Fruit fly (Drosophila melanogaster) whole organism, prepupa: ENCODE results near the gene Reps.

Experiments used
- CG10669 ChIP-seq: fragments of 200-800 bp; sonication (Bioruptor generic); optimal IDR thresholded peaks from 3 replicates; lab custom pipeline; 2018; ENCODE audit warnings: missing biosample characterization, mild to moderate bottlenecking, missing genetic modification characterization, moderate library complexity
- CG11294 ChIP-seq: fragments of 200-800 bp; sonication (Bioruptor generic); IDR thresholded peaks from 2 replicates; pipeline ENCODE4 v1.3.6; 2022; ENCODE audit warnings: missing biosample characterization, missing genetic modification characterization
- CG11762 ChIP-seq: fragments of 200-800 bp; sonication (Bioruptor generic); optimal IDR thresholded peaks from 3 replicates; lab custom pipeline; 2016; ENCODE audit warnings: missing biosample characterization, missing genetic modification characterization; ENCODE audit not compliant: insufficient read depth
- CG15336 ChIP-seq: fragments of 200-800 bp; sonication (Bioruptor generic); IDR thresholded peaks from 2 replicates; pipeline ENCODE4 v1.3.6; 2022; ENCODE audit warnings: missing biosample characterization, missing genetic modification characterization
- CG1621 ChIP-seq: fragments of 200-800 bp; sonication (Bioruptor generic); optimal IDR thresholded peaks from 3 replicates; lab custom pipeline; 2018; ENCODE audit warnings: missing biosample characterization, mild to moderate bottlenecking, missing genetic modification characterization
- CG16779 ChIP-seq: fragments of 200-800 bp; sonication (Bioruptor generic); optimal IDR thresholded peaks from 3 replicates; lab custom pipeline; 2017; ENCODE audit warnings: missing biosample characterization, mild to moderate bottlenecking, missing genetic modification characterization
- CG3032 ChIP-seq: fragments of 200-800 bp; optimal IDR thresholded peaks from 2 replicates; lab custom pipeline; 2019; ENCODE audit warnings: missing biosample characterization, mild to moderate bottlenecking, missing genetic modification characterization, moderate library complexity
- CG34406 ChIP-seq: fragments of 200-800 bp; sonication (Bioruptor generic); optimal IDR thresholded peaks from 3 replicates; lab custom pipeline; 2016; ENCODE audit warnings: missing biosample characterization, missing genetic modification characterization
- CG4318 ChIP-seq: fragments of 200-800 bp; sonication (Bioruptor generic); optimal IDR thresholded peaks from 3 replicates; lab custom pipeline; 2017; ENCODE audit warnings: missing biosample characterization, mild to moderate bottlenecking, missing genetic modification characterization
- CG6163 ChIP-seq: fragments of 200-800 bp; sonication (Bioruptor generic); IDR thresholded peaks from 3 replicates; pipeline ENCODE4 v1.3.6; 2022; ENCODE audit warnings: missing biosample characterization, missing genetic modification characterization
- CG6276 ChIP-seq: fragments of 200-800 bp; sonication (Bioruptor generic); optimal IDR thresholded peaks from 2 replicates; lab custom pipeline; 2017; ENCODE audit warnings: missing biosample characterization, mild to moderate bottlenecking, missing genetic modification characterization
- CG6792 ChIP-seq: fragments of 200-800 bp; sonication (Bioruptor generic); optimal IDR thresholded peaks from 3 replicates; lab custom pipeline; 2016; ENCODE audit warnings: missing biosample characterization, missing genetic modification characterization
- CG6808 ChIP-seq: fragments of 200-800 bp; sonication (Bioruptor generic); optimal IDR thresholded peaks from 3 replicates; lab custom pipeline; 2017; ENCODE audit warnings: missing biosample characterization, missing genetic modification characterization, mild to moderate bottlenecking, moderate library complexity, missing genetic modification reagents
- CG6854 ChIP-seq: fragments of 200-800 bp; sonication (Bioruptor generic); optimal IDR thresholded peaks from 2 replicates; lab custom pipeline; 2017; ENCODE audit warnings: missing biosample characterization, mild to moderate bottlenecking, missing genetic modification characterization
- CG7368 ChIP-seq: fragments of 200-800 bp; sonication (Bioruptor generic); optimal IDR thresholded peaks from 3 replicates; lab custom pipeline; 2016; ENCODE audit warnings: missing biosample characterization, missing genetic modification characterization
- CG8632 ChIP-seq: fragments of 200-800 bp; sonication (Bioruptor generic); optimal IDR thresholded peaks from 3 replicates; lab custom pipeline; 2016; ENCODE audit warnings: missing biosample characterization, missing genetic modification characterization
- CG9139 ChIP-seq: fragments of 200-800 bp; sonication (Bioruptor generic); optimal IDR thresholded peaks from 3 replicates; lab custom pipeline; 2017; ENCODE audit warnings: missing biosample characterization, mild to moderate bottlenecking, missing genetic modification characterization
- Eip93F ChIP-seq: fragments of 200-800 bp; sonication (Bioruptor generic); optimal IDR thresholded peaks from 2 replicates; lab custom pipeline; 2016; ENCODE audit warnings: missing biosample characterization, mild to moderate bottlenecking, missing genetic modification characterization
- Ets96B ChIP-seq: fragments of 200-800 bp; optimal IDR thresholded peaks from 2 replicates; lab custom pipeline; 2019; ENCODE audit warnings: missing biosample characterization, mild to moderate bottlenecking, missing genetic modification characterization, moderate library complexity
- Gug ChIP-seq: fragments of 200-800 bp; sonication (Bioruptor generic); IDR thresholded peaks from 2 replicates; pipeline ENCODE4 v1.3.6; 2022; ENCODE audit warnings: missing biosample characterization, missing genetic modification characterization
- Hr38 ChIP-seq: sonication (Bioruptor generic); optimal IDR thresholded peaks from 2 replicates; lab custom pipeline; 2016; ENCODE audit warnings: missing biosample characterization, missing genetic modification characterization
- Hr39 ChIP-seq: fragments of 200-800 bp; sonication (Bioruptor generic); optimal IDR thresholded peaks from 2 replicates; lab custom pipeline; 2016; ENCODE audit warnings: missing biosample characterization, missing genetic modification characterization
- Hr4 ChIP-seq: fragments of 200-800 bp; sonication (Bioruptor generic); optimal IDR thresholded peaks from 3 replicates; lab custom pipeline; 2016; ENCODE audit warnings: missing biosample characterization, missing genetic modification characterization
- Met ChIP-seq: fragments of 200-800 bp; sonication (Bioruptor generic); optimal IDR thresholded peaks from 3 replicates; lab custom pipeline; 2016; ENCODE audit warnings: missing biosample characterization, missing genetic modification characterization
- Smox ChIP-seq: fragments of 200-800 bp; sonication (Bioruptor generic); optimal IDR thresholded peaks from 3 replicates; lab custom pipeline; 2016; ENCODE audit warnings: missing biosample characterization, missing genetic modification characterization
- Sox102F ChIP-seq: fragments of 200-800 bp; sonication (Bioruptor generic); optimal IDR thresholded peaks from 2 replicates; lab custom pipeline; 2016; ENCODE audit warnings: missing biosample characterization, mild to moderate bottlenecking, missing genetic modification characterization
- Sox14 ChIP-seq: fragments of 200-800 bp; sonication (Bioruptor generic); optimal IDR thresholded peaks from 3 replicates; lab custom pipeline; 2016; ENCODE audit warnings: missing biosample characterization, missing genetic modification characterization
- achi ChIP-seq: fragments of 200-800 bp; sonication (Bioruptor generic); optimal IDR thresholded peaks from 3 replicates; lab custom pipeline; 2016; ENCODE audit warnings: missing biosample characterization, missing genetic modification characterization
- acj6 ChIP-seq: fragments of 200-800 bp; sonication (Bioruptor generic); optimal IDR thresholded peaks from 3 replicates; lab custom pipeline; 2016; ENCODE audit warnings: missing biosample characterization, missing genetic modification characterization
- cyc ChIP-seq: fragments of 200-800 bp; sonication (Bioruptor generic); optimal IDR thresholded peaks from 3 replicates; lab custom pipeline; 2016; ENCODE audit warnings: missing biosample characterization, missing genetic modification characterization
- dac ChIP-seq: fragments of 200-800 bp; sonication (Bioruptor generic); optimal IDR thresholded peaks from 2 replicates; lab custom pipeline; 2017; ENCODE audit warnings: missing biosample characterization, mild to moderate bottlenecking, missing genetic modification characterization
- eg ChIP-seq: fragments of 200-800 bp; sonication (Bioruptor generic); IDR thresholded peaks from 3 replicates; pipeline ENCODE4 v1.3.6; 2022; ENCODE audit warnings: missing biosample characterization, missing genetic modification characterization
- fd59A ChIP-seq: fragments of 200-800 bp; sonication (Bioruptor generic); optimal IDR thresholded peaks from 2 replicates; lab custom pipeline; 2017; ENCODE audit warnings: missing biosample characterization, mild to moderate bottlenecking, missing genetic modification characterization, missing genetic modification reagents
- fd85E ChIP-seq: fragments of 200-800 bp; sonication (Bioruptor generic); optimal IDR thresholded peaks from 3 replicates; lab custom pipeline; 2016; ENCODE audit warnings: missing biosample characterization, missing genetic modification characterization
- lz ChIP-seq: fragments of 200-800 bp; sonication (Bioruptor generic); optimal IDR thresholded peaks from 3 replicates; lab custom pipeline; 2016; ENCODE audit warnings: missing biosample characterization, missing genetic modification characterization
- net ChIP-seq: fragments of 200-800 bp; sonication (Bioruptor generic); optimal IDR thresholded peaks from 3 replicates; lab custom pipeline; 2016; ENCODE audit warnings: missing biosample characterization, missing genetic modification characterization
- pdm3 ChIP-seq: fragments of 200-800 bp; sonication (Bioruptor generic); optimal IDR thresholded peaks from 3 replicates; lab custom pipeline; 2016; ENCODE audit warnings: missing biosample characterization, missing genetic modification characterization
- spab ChIP-seq: fragments of 200-800 bp; sonication (Bioruptor generic); optimal IDR thresholded peaks from 2 replicates; lab custom pipeline; 2017; ENCODE audit warnings: missing biosample characterization, mild to moderate bottlenecking, missing genetic modification characterization, missing genetic modification reagents
- ss ChIP-seq, 2 experiments: fragments of 200-800 bp; sonication (Bioruptor generic); optimal IDR thresholded peaks; 2 replicates in 1 of 2; 3 replicates in 1 of 2; lab custom pipeline; 2017 to 2018; ENCODE audit warnings: mild to moderate bottlenecking in 2 of 2, missing biosample characterization in 2 of 2, missing genetic modification characterization in 2 of 2, moderate library complexity in 1 of 2
- svp ChIP-seq: fragments of 200-800 bp; sonication (Bioruptor generic); peaks from one replicate; lab custom pipeline; 2016; ENCODE audit warnings: missing biosample characterization, missing genetic modification characterization
- topi ChIP-seq: fragments of 200-800 bp; sonication (Bioruptor generic); optimal IDR thresholded peaks from 3 replicates; lab custom pipeline; 2016; ENCODE audit warnings: missing biosample characterization, missing genetic modification characterization
- vri ChIP-seq: fragments of 200-800 bp; sonication (Bioruptor generic); optimal IDR thresholded peaks from 3 replicates; lab custom pipeline; 2016; ENCODE audit warnings: missing biosample characterization, mild to moderate bottlenecking, missing genetic modification characterization

Gene Reps

dm6 chr2L:11123499-11123898, 17.1 kb upstream of the Reps start, which contains the start of the genes Csl4 and Nup160 (continued):
- TF ChIP-seq CG3032 (no peak), cyc (peak; percentile 84), CG16779 (no peak), pdm3 (GFP tag; lab: Kevin White, UChicago) (no peak), CG9139 (GFP tag; lab: Kevin White, UChicago) (no peak), ss (GFP tag; optimal IDR thresholded peaks at IDR 0.05; lab: Kevin White, UChicago) (no peak), net (GFP tag; lab: Kevin White, UChicago) (no peak), Smox (GFP tag; lab: Kevin White, UChicago) (no peak), CG4318 (GFP tag; lab: Kevin White, UChicago) (no peak), fd59A (GFP tag; lab: Kevin White, UChicago) (no peak), Hr4 (GFP tag; lab: Kevin White, UChicago) (no peak), CG15336 (GFP tag; lab: Robert Waterston, UW) (peak; percentile 59), CG8632 (GFP tag; lab: Kevin White, UChicago) (no peak), CG6163 (peak; percentile 63; the same call in 1 of the 3 replicates), fd85E (GFP tag; lab: Kevin White, UChicago) (no peak), dac (GFP tag; lab: Kevin White, UChicago) (no peak), CG7368 (GFP tag; lab: Kevin White, UChicago) (no peak), Sox14 (GFP tag; lab: Kevin White, UChicago) (no peak), acj6 (GFP tag; lab: Kevin White, UChicago) (no peak), Met (no peak), CG1621 (tag; lab: Kevin White, UChicago) (peak; percentile 68), Hr38 (GFP tag; lab: Kevin White, UChicago) (peak; percentile 62), Gug (GFP tag; lab: Robert Waterston, UW) (no peak; the same call in 1 of the 2 replicates), Eip93F (GFP tag; lab: Kevin White, UChicago) (peak; percentile 31), Sox102F (GFP tag; lab: Kevin White, UChicago) (no peak), spab (GFP tag; lab: Kevin White, UChicago) (no peak), CG11762 (peak; percentile 58), CG10669 (GFP tag; lab: Kevin White, UChicago) (no peak), CG11294 (0 out of 2 replicates have a peak, but pooled peaks have one; percentile 48), svp (GFP tag; lab: Kevin White, UChicago) (no peak), topi (peak; percentile 84), Hr39 (GFP tag; lab: Kevin White, UChicago) (peak; percentile 88), CG6792 (GFP tag; lab: Kevin White, UChicago) (peak; percentile 70), CG6276 (GFP tag; lab: Kevin White, UChicago) (no peak), CG6854 (GFP tag; lab: Kevin White, UChicago) (no peak), vri (no peak), eg (GFP tag; lab: Robert Waterston, UW) (no peak; the same call in 2 of the 3 replicates), lz (peak; percentile 86), CG34406 (peak; percentile 72)

- TF ChIP-seq Smox (GFP tag; lab: Kevin White, UChicago) (no peak), CG16779 (no peak), Ets96B (no peak)
Measured at dm6 chr2L:11121614-11122013, 15.2 kb upstream of the Reps start, which contains the start of gene Dnaaf4. Gene Dnaaf4 (minus strand): TSS chr2L:11121714.

- TF ChIP-seq CG6808 (GFP tag; lab: Kevin White, UChicago) (no peak), achi (GFP tag; lab: Kevin White, UChicago) (peak; percentile 85)
Measured at dm6 chr2L:11119966-11120517, 13.6 kb upstream of the Reps start, which contains the start of gene CG6230. Gene CG6230 (minus strand): TSS chr2L:11120319.
